Fruit fly (Drosophila melanogaster) whole organism, prepupa: ENCODE measurements around the gene CG11317.

Experiments
- Blimp-1 ChIP-seq: fragments of 200-800 bp; sonication (Bioruptor generic); optimal IDR thresholded peaks from 3 replicates; lab custom pipeline; 2017; ENCODE audit warnings: missing biosample characterization, missing genetic modification characterization, mild to moderate bottlenecking, moderate library complexity, missing genetic modification reagents
- CG11762 ChIP-seq: fragments of 200-800 bp; sonication (Bioruptor generic); optimal IDR thresholded peaks from 3 replicates; lab custom pipeline; 2016; ENCODE audit warnings: missing biosample characterization, missing genetic modification characterization; ENCODE audit not compliant: insufficient read depth
- CG11902 ChIP-seq: fragments of 200-800 bp; sonication (Bioruptor generic); optimal IDR thresholded peaks from 3 replicates; lab custom pipeline; 2016; ENCODE audit warnings: missing biosample characterization, missing genetic modification characterization
- CG16779 ChIP-seq: fragments of 200-800 bp; sonication (Bioruptor generic); optimal IDR thresholded peaks from 3 replicates; lab custom pipeline; 2017; ENCODE audit warnings: missing biosample characterization, mild to moderate bottlenecking, missing genetic modification characterization
- CG3032 ChIP-seq: fragments of 200-800 bp; optimal IDR thresholded peaks from 2 replicates; lab custom pipeline; 2019; ENCODE audit warnings: missing biosample characterization, mild to moderate bottlenecking, missing genetic modification characterization, moderate library complexity
- CG32006 ChIP-seq: fragments of 200-800 bp; sonication (Bioruptor generic); optimal IDR thresholded peaks from 3 replicates; lab custom pipeline; 2017; ENCODE audit warnings: missing biosample characterization, mild to moderate bottlenecking, missing genetic modification characterization
- CG3919 ChIP-seq: fragments of 200-800 bp; sonication (Bioruptor generic); optimal IDR thresholded peaks from 3 replicates; lab custom pipeline; 2016; ENCODE audit warnings: missing biosample characterization, missing genetic modification characterization
- CG4318 ChIP-seq: fragments of 200-800 bp; sonication (Bioruptor generic); optimal IDR thresholded peaks from 3 replicates; lab custom pipeline; 2017; ENCODE audit warnings: missing biosample characterization, mild to moderate bottlenecking, missing genetic modification characterization
- CG6163 ChIP-seq: fragments of 200-800 bp; sonication (Bioruptor generic); IDR thresholded peaks from 3 replicates; pipeline ENCODE4 v1.3.6; 2022; ENCODE audit warnings: missing biosample characterization, missing genetic modification characterization
- CG6276 ChIP-seq: fragments of 200-800 bp; sonication (Bioruptor generic); optimal IDR thresholded peaks from 2 replicates; lab custom pipeline; 2017; ENCODE audit warnings: missing biosample characterization, mild to moderate bottlenecking, missing genetic modification characterization
- CG6808 ChIP-seq: fragments of 200-800 bp; sonication (Bioruptor generic); optimal IDR thresholded peaks from 3 replicates; lab custom pipeline; 2017; ENCODE audit warnings: missing biosample characterization, missing genetic modification characterization, mild to moderate bottlenecking, moderate library complexity, missing genetic modification reagents
- CG7368 ChIP-seq: fragments of 200-800 bp; sonication (Bioruptor generic); optimal IDR thresholded peaks from 3 replicates; lab custom pipeline; 2016; ENCODE audit warnings: missing biosample characterization, missing genetic modification characterization
- CG8632 ChIP-seq: fragments of 200-800 bp; sonication (Bioruptor generic); optimal IDR thresholded peaks from 3 replicates; lab custom pipeline; 2016; ENCODE audit warnings: missing biosample characterization, missing genetic modification characterization
- Eip78C ChIP-seq: fragments of 200-800 bp; sonication (Bioruptor generic); peaks from one replicate; lab custom pipeline; 2016; ENCODE audit warnings: missing biosample characterization, missing genetic modification characterization
- Ets96B ChIP-seq: fragments of 200-800 bp; optimal IDR thresholded peaks from 2 replicates; lab custom pipeline; 2019; ENCODE audit warnings: missing biosample characterization, mild to moderate bottlenecking, missing genetic modification characterization, moderate library complexity
- Hr38 ChIP-seq: sonication (Bioruptor generic); optimal IDR thresholded peaks from 2 replicates; lab custom pipeline; 2016; ENCODE audit warnings: missing biosample characterization, missing genetic modification characterization
- Hr39 ChIP-seq: fragments of 200-800 bp; sonication (Bioruptor generic); optimal IDR thresholded peaks from 2 replicates; lab custom pipeline; 2016; ENCODE audit warnings: missing biosample characterization, missing genetic modification characterization
- Lpt ChIP-seq: fragments of 200-800 bp; sonication (Bioruptor generic); optimal IDR thresholded peaks from 3 replicates; lab custom pipeline; 2016; ENCODE audit warnings: missing biosample characterization, missing genetic modification characterization
- OdsH ChIP-seq: fragments of 200-800 bp; sonication (Bioruptor generic); optimal IDR thresholded peaks from 3 replicates; lab custom pipeline; 2016; ENCODE audit warnings: missing biosample characterization, missing genetic modification characterization
- Sox102F ChIP-seq: fragments of 200-800 bp; sonication (Bioruptor generic); optimal IDR thresholded peaks from 2 replicates; lab custom pipeline; 2016; ENCODE audit warnings: missing biosample characterization, mild to moderate bottlenecking, missing genetic modification characterization
- Sox14 ChIP-seq: fragments of 200-800 bp; sonication (Bioruptor generic); optimal IDR thresholded peaks from 3 replicates; lab custom pipeline; 2016; ENCODE audit warnings: missing biosample characterization, missing genetic modification characterization
- Sox15 ChIP-seq: fragments of 200-800 bp; sonication (Bioruptor generic); optimal IDR thresholded peaks from 3 replicates; lab custom pipeline; 2016; ENCODE audit warnings: missing biosample characterization, missing genetic modification characterization
- acj6 ChIP-seq: fragments of 200-800 bp; sonication (Bioruptor generic); optimal IDR thresholded peaks from 3 replicates; lab custom pipeline; 2016; ENCODE audit warnings: missing biosample characterization, missing genetic modification characterization
- cyc ChIP-seq: fragments of 200-800 bp; sonication (Bioruptor generic); optimal IDR thresholded peaks from 3 replicates; lab custom pipeline; 2016; ENCODE audit warnings: missing biosample characterization, missing genetic modification characterization
- dac ChIP-seq: fragments of 200-800 bp; sonication (Bioruptor generic); optimal IDR thresholded peaks from 2 replicates; lab custom pipeline; 2017; ENCODE audit warnings: missing biosample characterization, mild to moderate bottlenecking, missing genetic modification characterization
- eg ChIP-seq: fragments of 200-800 bp; sonication (Bioruptor generic); IDR thresholded peaks from 3 replicates; pipeline ENCODE4 v1.3.6; 2022; ENCODE audit warnings: missing biosample characterization, missing genetic modification characterization
- fd85E ChIP-seq: fragments of 200-800 bp; sonication (Bioruptor generic); optimal IDR thresholded peaks from 3 replicates; lab custom pipeline; 2016; ENCODE audit warnings: missing biosample characterization, missing genetic modification characterization
- fkh ChIP-seq: fragments of 200-800 bp; sonication (Bioruptor generic); optimal IDR thresholded peaks from 3 replicates; lab custom pipeline; 2017; ENCODE audit warnings: missing biosample characterization, mild to moderate bottlenecking, missing genetic modification characterization, moderate library complexity
- lz ChIP-seq: fragments of 200-800 bp; sonication (Bioruptor generic); optimal IDR thresholded peaks from 3 replicates; lab custom pipeline; 2016; ENCODE audit warnings: missing biosample characterization, missing genetic modification characterization
- net ChIP-seq: fragments of 200-800 bp; sonication (Bioruptor generic); optimal IDR thresholded peaks from 3 replicates; lab custom pipeline; 2016; ENCODE audit warnings: missing biosample characterization, missing genetic modification characterization
- pdm3 ChIP-seq: fragments of 200-800 bp; sonication (Bioruptor generic); optimal IDR thresholded peaks from 3 replicates; lab custom pipeline; 2016; ENCODE audit warnings: missing biosample characterization, missing genetic modification characterization
- salr ChIP-seq, 2 experiments: fragments of 200-800 bp; sonication (Bioruptor generic); optimal IDR thresholded peaks; 3 replicates each; lab custom pipeline; 2016 to 2018; ENCODE audit warnings: missing biosample characterization in 2 of 2, missing genetic modification characterization in 2 of 2, mild to moderate bottlenecking in 1 of 2
- spab ChIP-seq: fragments of 200-800 bp; sonication (Bioruptor generic); optimal IDR thresholded peaks from 2 replicates; lab custom pipeline; 2017; ENCODE audit warnings: missing biosample characterization, mild to moderate bottlenecking, missing genetic modification characterization, missing genetic modification reagents
- svp ChIP-seq: fragments of 200-800 bp; sonication (Bioruptor generic); peaks from one replicate; lab custom pipeline; 2016; ENCODE audit warnings: missing biosample characterization, missing genetic modification characterization
- topi ChIP-seq: fragments of 200-800 bp; sonication (Bioruptor generic); optimal IDR thresholded peaks from 3 replicates; lab custom pipeline; 2016; ENCODE audit warnings: missing biosample characterization, missing genetic modification characterization

Gene CG11317

dm6 chr3R:31134056-31134455, 36.9 kb upstream of the CG11317 start, which contains the start of gene Gycbeta100B (continued):
- peak; percentile 5 for TF ChIP-seq topi (GFP tag; lab: Kevin White, UChicago)
- TF ChIP-seq Eip78C (GFP tag; lab: Kevin White, UChicago): peak; percentile 59
- peak; percentile 21 for TF ChIP-seq dac (GFP tag; lab: Kevin White, UChicago)
- TF ChIP-seq pdm3 (GFP tag; lab: Kevin White, UChicago): peak; percentile 43
- no peak for TF ChIP-seq Blimp-1

DNA sequence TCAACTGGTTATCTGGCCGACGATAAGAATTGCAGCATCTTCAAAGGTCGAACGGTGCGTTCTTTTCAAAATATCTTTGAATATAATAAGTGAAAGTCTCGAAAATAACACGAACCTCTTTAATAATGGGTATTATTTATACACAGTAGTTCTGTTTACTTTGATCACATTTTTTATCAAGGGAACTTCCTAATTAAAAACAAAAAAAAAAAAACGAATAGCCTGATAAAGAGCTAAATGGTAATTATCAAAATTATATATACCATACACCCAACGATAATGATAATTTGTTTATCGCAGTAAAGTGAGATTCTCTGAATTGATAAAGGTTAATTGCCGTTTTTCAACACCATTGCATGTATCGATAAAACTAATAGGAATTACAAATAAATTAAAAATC, 33.4 kb upstream of the CG11317 start, which contains the start of gene Ktch:
Ktch (minus strand) TSS at position 101 of the 400 bp plus-strand sequence.
- TF ChIP-seq dac (GFP tag; lab: Kevin White, UChicago): no peak
- TF ChIP-seq CG7368: no peak
- TF ChIP-seq lz (GFP tag; lab: Kevin White, UChicago): no peak
- no peak for TF ChIP-seq Hr39
- no peak for TF ChIP-seq spab (GFP tag; lab: Kevin White, UChicago)
- TF ChIP-seq Lpt (GFP tag; lab: Kevin White, UChicago): no peak
- TF ChIP-seq CG6808: no peak
- TF ChIP-seq CG32006 (GFP tag; lab: Kevin White, UChicago): no peak
- TF ChIP-seq acj6 (GFP tag; lab: Kevin White, UChicago): no peak
- no peak for TF ChIP-seq CG4318
- no peak for TF ChIP-seq CG16779 (tag; lab: Kevin White, UChicago)
- no peak for TF ChIP-seq CG8632 (GFP tag; lab: Kevin White, UChicago)
- TF ChIP-seq net (GFP tag; lab: Kevin White, UChicago): no peak
- TF ChIP-seq CG11762: no peak
- TF ChIP-seq Sox102F (GFP tag; lab: Kevin White, UChicago): no peak
- TF ChIP-seq fd85E (GFP tag; lab: Kevin White, UChicago): no peak
- no peak for TF ChIP-seq OdsH (GFP tag; lab: Kevin White, UChicago)
- TF ChIP-seq pdm3 (GFP tag; lab: Kevin White, UChicago): no peak

DNA sequence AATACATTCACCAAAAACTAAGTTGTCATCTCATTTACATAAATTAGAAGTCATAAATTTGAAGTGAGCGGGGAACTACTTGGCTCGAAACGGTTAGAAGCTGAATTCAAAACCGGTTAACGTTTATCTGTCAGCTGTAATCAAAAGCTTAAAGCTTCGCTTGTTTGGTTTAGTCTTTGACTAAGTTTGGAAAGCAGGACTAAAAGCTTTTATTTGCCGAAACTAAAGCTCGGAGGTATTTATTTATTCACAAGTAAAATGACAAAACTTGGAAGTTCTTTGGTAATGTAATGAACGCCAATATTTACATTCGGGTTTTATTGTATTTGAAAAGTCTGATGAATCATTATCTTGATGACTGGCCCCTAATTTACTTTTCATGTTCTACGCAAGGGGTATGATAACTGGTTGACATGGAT, 30.2 kb upstream of the CG11317 start:
- TF ChIP-seq fkh (GFP tag; lab: Kevin White, UChicago) (peak; percentile 60), CG11902 (GFP tag; lab: Kevin White, UChicago) (no peak)

- no peak for TF ChIP-seq Ets96B
- TF ChIP-seq CG6163 (GFP tag; lab: Robert Waterston, UW): no peak
- TF ChIP-seq CG3919 (GFP tag; lab: Kevin White, UChicago): no peak
- TF ChIP-seq Sox14 (GFP tag; lab: Kevin White, UChicago): no peak
- TF ChIP-seq CG11902 (GFP tag; lab: Kevin White, UChicago): no peak
- TF ChIP-seq Lpt (GFP tag; lab: Kevin White, UChicago): no peak
- no peak for TF ChIP-seq Hr38 (GFP tag; lab: Kevin White, UChicago)
- TF ChIP-seq cyc (GFP tag; lab: Kevin White, UChicago): no peak
- no peak for TF ChIP-seq CG6276 (GFP tag; lab: Kevin White, UChicago)
- no peak for TF ChIP-seq Sox15 (GFP tag; lab: Kevin White, UChicago)
- no peak for TF ChIP-seq CG7368
- no peak for TF ChIP-seq CG3032 (tag; lab: Kevin White, UChicago)
- TF ChIP-seq Hr39: no peak
- no peak for TF ChIP-seq svp (GFP tag; lab: Kevin White, UChicago)
- no peak for TF ChIP-seq CG11762
- no peak for TF ChIP-seq fkh (GFP tag; lab: Kevin White, UChicago)
- no peak for TF ChIP-seq lz (GFP tag; lab: Kevin White, UChicago)
- TF ChIP-seq eg: no peak
- no peak for TF ChIP-seq CG16779 (tag; lab: Kevin White, UChicago)
- no peak for TF ChIP-seq salr (GFP tag; optimal IDR thresholded peaks at IDR 0.05; lab: Kevin White, UChicago)
- TF ChIP-seq, all 60 proteins: peak for 0
These were observed 28.7 kb upstream of the CG11317 start, which contains the start of gene CG15554 for dm6 chr3R:31125746-31126199. TSS of gene CG15554 (plus strand) at chr3R:31126149.
